Worm (Caenorhabditis elegans): ENCODE measurements around the gene F25B4.4.
"Not testable (repeated sequence)": the region's sequence is repeated elsewhere in the genome, so short reads cannot be mapped to it uniquely, and the experiment has no call there.

The F25B4.4 gene

DNA sequence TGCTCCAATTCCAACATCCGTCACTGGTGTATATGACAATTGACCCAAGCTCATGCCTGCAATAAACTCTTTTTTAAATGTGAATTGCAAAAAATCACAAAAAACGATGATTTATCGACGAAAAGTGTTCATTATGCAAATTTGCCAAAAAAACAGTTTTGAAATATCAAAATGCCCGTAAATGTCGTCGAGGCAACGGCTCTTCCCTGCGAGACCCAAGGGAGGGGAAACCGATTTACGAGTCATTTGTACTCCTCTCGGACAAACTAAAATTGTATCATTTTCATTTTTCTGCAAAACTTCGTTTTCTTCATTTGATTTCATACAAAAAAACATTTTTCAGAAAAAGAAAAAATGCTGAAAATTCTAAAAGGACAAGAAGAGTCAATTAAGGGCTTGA lies at the start of gene F25B4.4, which contains the start of gene hmgs-1:
Gene F25B4.4 (plus strand): TSS at position 340 of the 400 bp plus-strand sequence.
Gene hmgs-1 (minus strand): TSS at position 56 of the 400 bp plus-strand sequence.
- TF ChIP-seq unc-62 (GFP tag; optimal IDR thresholded peaks at IDR 0.05), result no peak

DNA sequence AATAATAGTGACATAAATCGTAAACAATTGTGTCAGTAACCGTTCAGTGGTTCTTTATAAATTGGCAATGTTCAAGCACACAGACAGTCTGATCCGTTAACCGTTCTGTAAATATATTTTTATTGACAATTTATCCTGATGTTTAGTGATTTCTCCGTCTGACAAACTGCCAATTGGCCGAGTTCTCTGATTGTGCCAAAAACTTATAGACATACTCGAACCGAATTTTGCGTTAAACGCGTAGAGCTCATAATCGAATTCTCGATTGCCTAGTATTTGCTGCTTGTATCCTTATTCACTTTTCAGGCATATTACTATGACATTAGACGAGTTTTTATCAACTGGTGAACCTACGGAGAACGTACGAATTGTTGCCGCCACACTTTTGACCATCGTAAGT lies 40.5 kb upstream of the F25B4.4 start, which contains the start of gene srx-117:
Gene srx-117 (plus strand): TSS at position 301 of the 400 bp plus-strand sequence.
- no peak for TF ChIP-seq unc-62 (GFP tag; optimal IDR thresholded peaks at IDR 0.05)

DNA sequence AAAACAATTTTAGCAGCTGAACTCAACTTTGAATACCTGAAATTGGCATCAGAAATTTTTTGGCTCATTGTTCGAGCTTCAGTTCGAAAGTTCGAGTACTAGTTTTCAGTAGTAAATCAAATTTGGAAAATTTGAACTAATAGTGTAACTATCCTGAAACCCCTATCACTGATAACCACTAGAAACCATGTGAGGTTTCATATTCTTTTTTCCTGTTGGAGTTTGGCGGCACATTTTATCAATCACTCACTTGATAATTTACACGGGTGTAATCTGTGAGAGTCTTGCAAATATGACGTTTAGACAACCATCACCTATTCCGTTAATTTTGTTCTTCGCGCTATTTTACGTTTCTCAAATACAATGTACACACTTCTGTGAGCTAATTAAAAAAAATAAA lies 37.3 kb upstream of the F25B4.4 start, which contains the start of gene C14C11.4:
Gene C14C11.4 (plus strand): TSS at position 252 of the 400 bp plus-strand sequence.
- TF ChIP-seq unc-62 (GFP tag; optimal IDR thresholded peaks at IDR 0.05), result no peak

DNA sequence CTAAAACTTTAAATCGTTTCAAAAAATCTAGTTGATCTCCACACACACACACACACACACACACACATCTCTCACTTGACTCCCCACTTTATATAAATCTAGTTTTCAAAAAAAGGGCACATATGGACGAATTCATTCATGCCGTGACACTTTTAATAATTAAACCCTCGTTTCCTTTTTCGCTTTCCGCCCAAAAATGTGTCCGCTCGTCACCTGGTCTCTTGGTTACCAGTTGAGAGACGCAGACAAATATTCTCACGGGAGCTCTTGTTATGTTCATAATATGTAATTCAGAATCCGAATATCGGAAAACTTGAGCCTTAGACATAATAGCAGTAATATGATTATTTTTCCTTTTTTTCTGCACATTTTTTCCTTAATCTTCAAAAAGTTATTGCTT lies 32.8 kb upstream of the F25B4.4 start:
- TF ChIP-seq unc-62 (GFP tag; optimal IDR thresholded peaks at IDR 0.05), result no peak

DNA sequence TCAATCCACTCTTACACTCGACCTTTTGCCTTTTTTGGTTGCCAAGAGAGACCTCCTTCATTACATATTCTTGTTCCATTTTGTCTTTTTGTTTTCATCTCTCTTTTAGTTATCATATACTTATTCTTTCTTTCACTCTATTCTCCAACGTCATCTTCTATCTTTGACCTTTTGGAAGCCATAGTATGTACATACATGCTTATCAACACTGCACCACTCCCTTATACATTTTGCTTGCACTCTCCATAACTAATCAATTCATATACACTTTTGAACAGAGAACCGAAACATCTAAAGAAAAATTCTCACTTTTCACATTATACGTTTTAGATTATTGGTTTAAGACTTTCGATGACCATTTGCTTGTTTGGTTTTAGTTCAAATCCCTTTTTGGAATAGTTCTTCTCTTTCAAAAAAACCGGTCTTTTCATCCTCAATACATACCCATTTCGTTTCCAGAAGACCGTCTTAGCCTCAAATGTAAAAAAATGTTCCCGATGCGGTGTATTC lies 30.6 kb upstream of the F25B4.4 start, which contains the start of gene hex-2:
Gene hex-2 (plus strand): TSS at position 460 of the 510 bp plus-strand sequence.
- no peak for TF ChIP-seq unc-62 (GFP tag; optimal IDR thresholded peaks at IDR 0.05)

DNA sequence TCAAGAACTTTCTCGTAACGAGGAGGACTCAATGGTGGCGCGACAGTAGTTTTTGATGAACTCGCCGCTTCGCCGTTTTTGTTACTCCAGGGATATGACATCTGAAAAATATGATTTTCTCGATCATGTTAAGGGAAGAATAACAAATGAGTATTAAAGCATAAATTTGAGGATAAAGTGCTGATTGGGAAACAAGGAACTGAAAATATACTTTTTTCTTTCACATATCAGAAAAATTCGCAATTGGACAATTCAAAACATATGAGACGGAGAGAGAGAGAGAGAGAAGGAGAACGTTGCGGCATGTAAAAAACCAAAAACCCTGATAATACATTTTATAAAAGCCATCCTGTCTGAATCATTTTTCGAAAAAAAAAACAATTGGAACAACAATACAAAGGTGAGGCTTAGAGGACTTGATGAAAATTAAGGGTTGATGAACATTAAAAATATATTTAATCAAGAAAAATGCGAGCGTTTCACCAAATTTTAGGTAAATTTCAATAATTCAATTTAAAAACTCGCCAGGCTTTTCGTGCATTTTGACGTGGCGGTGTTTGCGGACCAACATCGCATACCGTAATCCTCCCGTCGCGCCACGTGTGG lies 24.0 kb upstream of the F25B4.4 start, which contains the start of the genes mut-14 and C14C11.2:
Gene mut-14 (minus strand): TSS at position 101 of the 606 bp plus-strand sequence.
Gene C14C11.2 (plus strand): TSS at position 556 of the 606 bp plus-strand sequence.
- no peak for TF ChIP-seq unc-62 (GFP tag; optimal IDR thresholded peaks at IDR 0.05)

DNA sequence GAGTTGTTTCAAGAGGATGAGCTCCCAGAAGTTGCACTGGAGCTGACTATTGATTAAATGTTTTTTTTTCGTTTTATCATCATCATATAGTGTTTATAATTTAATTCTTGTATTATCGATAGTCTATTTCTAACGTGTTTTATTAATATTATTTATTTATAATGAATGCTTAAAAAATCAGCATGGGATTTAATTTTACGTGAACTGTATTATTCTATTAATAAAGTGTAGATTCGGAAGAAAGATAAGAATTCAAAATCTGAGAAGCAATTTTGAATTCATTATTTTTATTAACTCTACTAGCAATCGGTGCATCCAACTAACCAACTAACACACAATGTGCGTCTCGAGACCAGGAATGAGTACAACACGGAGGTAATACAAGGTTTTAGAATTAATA lies 21.4 kb upstream of the F25B4.4 start, which contains the start of gene C14C11.1:
Gene C14C11.1 (plus strand): TSS at position 301 of the 400 bp plus-strand sequence.
- not testable (repeated sequence) for TF ChIP-seq unc-62 (GFP tag; optimal IDR thresholded peaks at IDR 0.05)

DNA sequence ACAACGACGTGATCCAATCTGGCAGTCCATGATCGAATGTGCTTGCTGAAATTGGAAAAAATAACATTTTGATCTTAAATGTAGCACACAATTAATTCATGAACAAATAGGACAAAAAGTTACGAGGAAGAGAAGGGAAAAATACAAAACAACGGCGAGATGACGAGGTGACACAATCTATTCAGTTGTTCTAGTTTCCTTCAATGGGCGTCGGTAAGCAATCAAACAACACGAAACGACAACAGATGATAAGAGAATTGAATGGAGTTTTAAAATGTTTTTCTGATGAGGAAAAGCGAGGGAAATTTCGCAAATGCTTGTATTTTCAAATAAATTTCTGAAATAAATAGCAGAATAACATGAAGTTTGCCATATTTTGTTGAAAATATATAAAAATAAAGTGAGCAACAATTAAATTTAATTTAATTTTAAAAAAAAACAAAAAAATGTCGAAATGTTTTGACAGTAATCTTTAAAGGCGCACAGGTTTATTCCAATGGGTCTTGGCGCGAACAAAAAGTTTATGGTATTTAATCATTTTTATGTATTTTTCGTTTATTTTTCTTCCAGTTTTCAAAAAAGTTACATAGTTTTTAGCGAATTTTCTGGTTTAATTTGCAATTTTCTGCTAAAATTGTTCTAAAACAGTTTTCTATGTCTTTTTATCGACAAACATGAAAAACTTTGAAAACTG lies 18.5 kb upstream of the F25B4.4 start, which contains the start of gene C14C11.7:
Gene C14C11.7 (minus strand): TSS at position 51 of the 694 bp plus-strand sequence.
- no peak for TF ChIP-seq unc-62 (GFP tag; optimal IDR thresholded peaks at IDR 0.05)

DNA sequence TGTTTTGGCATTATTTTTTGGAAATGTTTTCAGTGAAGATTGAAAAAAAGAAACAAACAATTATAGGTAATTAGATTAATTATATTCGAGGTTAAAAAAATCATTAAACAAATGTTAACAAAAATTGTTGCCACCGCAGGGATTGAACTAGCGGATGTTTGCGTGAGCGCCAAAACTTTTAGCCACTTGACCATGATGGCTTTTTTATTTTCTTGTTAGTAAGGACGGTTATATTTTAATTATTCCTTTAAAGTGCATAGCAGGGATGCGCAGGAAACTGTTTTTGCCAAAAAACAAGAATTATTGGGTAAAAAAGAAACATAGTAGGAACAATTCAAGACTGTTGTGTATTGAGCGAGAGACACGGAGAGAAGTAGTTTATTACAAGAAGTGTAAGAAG lies 17.3 kb upstream of the F25B4.4 start:
- no peak for TF ChIP-seq unc-62 (GFP tag; optimal IDR thresholded peaks at IDR 0.05)

DNA sequence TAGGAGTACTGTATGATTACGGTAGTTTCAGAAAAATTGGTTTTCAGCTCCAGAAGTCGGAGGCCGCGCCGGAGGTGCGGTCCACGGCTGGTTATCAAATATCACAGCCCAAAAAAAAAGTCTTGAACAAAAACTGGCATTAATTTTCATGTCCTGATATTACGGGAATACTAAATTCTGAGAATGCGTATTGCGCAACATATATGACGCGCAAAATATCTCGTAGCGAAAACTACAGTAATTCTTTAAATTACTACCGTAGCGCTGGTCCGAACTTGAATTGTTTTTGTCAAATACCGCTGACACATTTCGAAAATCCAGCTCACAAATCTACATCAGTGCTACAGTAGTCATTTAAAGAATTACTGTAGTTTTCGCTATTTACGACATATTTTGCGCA lies 15.7 kb upstream of the F25B4.4 start:
- TF ChIP-seq unc-62 (GFP tag; optimal IDR thresholded peaks at IDR 0.05), result no peak

DNA sequence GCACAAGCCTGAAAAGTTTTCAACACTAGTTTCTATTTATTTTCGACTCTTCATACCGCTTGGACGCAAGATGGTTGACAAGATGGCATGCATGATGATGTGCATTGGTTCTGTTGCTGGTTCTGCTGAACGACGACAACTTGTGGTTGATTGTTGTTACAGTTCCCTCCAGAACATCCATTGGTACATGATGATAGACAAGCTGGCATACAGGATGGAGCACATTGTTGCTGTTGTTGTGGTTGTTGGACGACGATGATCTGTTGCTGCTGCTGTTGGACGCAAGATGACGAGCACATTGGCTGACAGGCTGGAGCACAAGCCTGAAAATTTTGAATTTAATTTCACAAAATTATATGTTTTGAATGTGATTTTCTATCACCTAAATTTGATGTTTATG lies 12.4 kb upstream of the F25B4.4 start:
- no peak for TF ChIP-seq unc-62 (GFP tag; optimal IDR thresholded peaks at IDR 0.05)

DNA sequence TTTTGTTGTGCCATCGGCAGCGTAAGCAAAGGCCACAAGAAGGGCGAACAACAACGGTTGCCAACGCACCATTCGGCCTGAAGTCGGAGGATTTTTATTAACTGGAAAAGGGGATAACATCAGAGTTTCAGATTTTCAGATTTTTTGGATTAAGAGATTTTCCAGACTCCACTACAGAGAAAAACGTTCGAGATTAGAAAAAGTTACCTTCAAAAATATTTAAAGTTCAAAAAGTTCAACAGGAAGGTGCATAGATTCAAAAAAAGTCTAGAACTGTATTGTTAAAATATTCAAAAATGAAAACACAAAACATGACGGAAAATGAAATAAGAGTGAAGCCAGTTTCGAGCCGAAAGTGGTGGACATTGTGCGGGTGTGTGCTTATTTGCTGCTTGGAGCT lies 8.7 kb upstream of the F25B4.4 start, which contains the start of gene pqn-13:
Gene pqn-13 (minus strand): TSS at position 101 of the 400 bp plus-strand sequence.
- no peak for TF ChIP-seq unc-62 (GFP tag; optimal IDR thresholded peaks at IDR 0.05)

DNA sequence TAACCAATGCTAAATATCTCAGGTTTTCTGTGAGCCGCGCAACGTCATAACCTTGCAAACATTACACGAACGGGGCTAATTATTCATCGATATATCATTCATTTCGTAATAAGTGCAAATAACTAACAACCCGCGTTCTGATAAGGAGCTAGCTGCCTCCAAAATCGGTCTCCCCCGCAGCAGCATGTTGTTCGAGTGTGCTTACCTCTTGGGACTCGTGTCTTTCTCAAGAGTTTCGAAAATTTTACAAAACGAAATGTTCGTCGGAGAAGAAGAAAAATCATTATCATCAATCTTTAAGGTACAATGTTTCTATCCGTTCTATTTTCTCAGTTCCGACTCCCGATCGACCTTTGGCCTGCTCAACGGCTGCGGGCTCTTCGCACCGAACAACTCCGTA lies 6.7 kb upstream of the F25B4.4 start:
- TF ChIP-seq unc-62 (GFP tag; optimal IDR thresholded peaks at IDR 0.05), result no peak

DNA sequence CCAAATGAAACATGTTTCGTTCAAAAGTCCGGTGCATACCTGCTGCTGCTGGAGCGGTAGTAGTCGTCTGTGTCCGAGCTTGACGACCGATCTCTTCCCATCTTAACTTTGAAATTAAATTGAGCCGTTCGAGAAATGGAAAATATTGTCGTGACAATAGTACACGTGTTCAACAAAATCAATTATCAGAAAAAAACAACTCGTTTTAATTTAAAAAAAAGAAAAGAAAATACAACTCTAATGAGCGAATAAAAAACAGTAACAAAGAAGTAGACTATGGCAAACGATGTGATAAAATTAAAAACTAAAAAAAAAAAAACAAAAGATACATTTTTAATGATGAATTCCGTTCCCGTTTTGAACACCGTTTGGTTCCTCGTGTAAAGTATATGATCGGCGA lies 2.1 kb upstream of the F25B4.4 start, which contains the start of gene prp-39:
Gene prp-39 (minus strand): TSS at position 101 of the 400 bp plus-strand sequence.
- TF ChIP-seq unc-62 (GFP tag; optimal IDR thresholded peaks at IDR 0.05), result no peak

DNA sequence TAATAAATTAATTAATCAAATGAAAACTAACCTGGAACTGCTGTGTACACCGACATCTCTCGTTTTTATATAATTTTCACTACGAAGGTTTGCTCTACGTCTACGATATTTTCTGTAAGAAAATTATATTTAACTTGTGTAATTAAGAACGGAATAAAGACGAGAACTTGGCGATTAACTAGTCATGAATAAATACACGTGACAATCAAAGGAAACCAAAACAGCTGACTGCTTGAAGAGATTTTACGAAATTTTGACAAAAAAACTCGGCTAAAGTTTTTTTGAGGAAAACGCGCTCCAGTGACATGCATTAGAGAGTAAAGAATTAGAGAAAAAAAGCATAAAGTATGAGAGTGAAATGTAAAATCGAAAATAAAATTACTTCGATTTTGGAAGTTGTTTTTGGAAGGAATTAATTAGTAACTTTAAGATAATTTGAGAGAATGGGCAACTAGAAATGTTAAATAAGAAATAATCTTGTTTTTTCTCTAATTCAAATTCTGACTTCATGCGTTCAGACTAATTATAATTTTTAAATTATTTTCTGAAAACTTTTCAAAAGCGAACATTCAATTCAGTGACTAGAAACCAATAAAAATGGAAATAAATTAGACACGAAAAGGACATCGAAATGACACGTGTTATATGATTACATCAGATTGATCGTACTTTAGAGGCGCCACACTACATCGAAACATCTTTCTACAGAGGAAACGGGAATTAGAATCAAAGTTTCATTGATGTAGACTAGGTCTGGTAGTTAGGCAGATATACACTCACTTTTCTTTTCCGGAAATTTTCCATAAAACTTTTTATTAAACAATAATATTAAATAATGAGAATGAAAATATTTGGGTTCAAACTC lies 2.7 kb downstream of the F25B4.4 start, which contains the start of gene F25B4.7:
Gene F25B4.7 (minus strand): TSS at position 112 of the 865 bp plus-strand sequence.
- TF ChIP-seq unc-62 (GFP tag; optimal IDR thresholded peaks at IDR 0.05), result no peak

Measured in whole organism, dauer.